Fruit fly (Drosophila melanogaster): ENCODE results near the gene Syx13.

The Syx13 gene

dm6 chr3L:13015823-13016465, 28.3 kb upstream of the Syx13 start, which contains the start of gene CG11267:
TSS of gene CG11267 (plus strand) at chr3L:13016050.
- no peak for TF ChIP-seq N (GFP tag; optimal IDR thresholded peaks at IDR 0.05)
- TF ChIP-seq CG32264 (GFP tag; optimal IDR thresholded peaks at IDR 0.05): peak; percentile 36
- no peak for TF ChIP-seq pan (optimal IDR thresholded peaks at IDR 0.05)
- peak in 1 of 2 experiments; percentile 80 for TF ChIP-seq foxo (GFP tag; optimal IDR thresholded peaks at IDR 0.05)
- no peak for TF ChIP-seq Dfd (GFP tag; optimal IDR thresholded peaks at IDR 0.05)
- no peak for TF ChIP-seq Vsx2 (GFP tag; optimal IDR thresholded peaks at IDR 0.05; ENCODE audit: partially characterized antibody)
- TF ChIP-seq jim (GFP tag; optimal IDR thresholded peaks at IDR 0.05): no peak
- no peak for TF ChIP-seq dsf (GFP tag; optimal IDR thresholded peaks at IDR 0.05; ENCODE audit: borderline replicate concordance)
- TF ChIP-seq psq (GFP tag; optimal IDR thresholded peaks at IDR 0.05): peak; percentile 46
- TF ChIP-seq Dif (GFP tag; optimal IDR thresholded peaks at IDR 0.05; ENCODE audit: partially characterized antibody): no peak
- peak; percentile 77 for TF ChIP-seq h (GFP tag; optimal IDR thresholded peaks at IDR 0.05)
- TF ChIP-seq CrebA (GFP tag; optimal IDR thresholded peaks at IDR 0.05; ENCODE audit: borderline replicate concordance): no peak
- TF ChIP-seq br (GFP tag; optimal IDR thresholded peaks at IDR 0.05): peak; percentile 68
- TF ChIP-seq Mio (GFP tag; optimal IDR thresholded peaks at IDR 0.05): no peak
- TF ChIP-seq Myc (optimal IDR thresholded peaks at IDR 0.05): peak; percentile 5
- TF ChIP-seq dl (GFP tag; optimal IDR thresholded peaks at IDR 0.05; ENCODE audit: insufficient read depth in 1 of 2, partially characterized antibody in 2 of 2): no peak
- TF ChIP-seq lola (GFP tag; optimal IDR thresholded peaks at IDR 0.05): no peak
- TF ChIP-seq CG9705 (GFP tag; optimal IDR thresholded peaks at IDR 0.05): peak; percentile 82
- TF ChIP-seq Abd-B (GFP tag; optimal IDR thresholded peaks at IDR 0.05): no peak
- TF ChIP-seq Hr83 (GFP tag; optimal IDR thresholded peaks at IDR 0.05; ENCODE audit: poor library complexity, severe bottlenecking): peak; percentile 86
- TF ChIP-seq Jra (GFP tag; optimal IDR thresholded peaks at IDR 0.05): no peak
- no peak for TF ChIP-seq dmrt93B (GFP tag; optimal IDR thresholded peaks at IDR 0.05)
- TF ChIP-seq sv (GFP tag; optimal IDR thresholded peaks at IDR 0.05): peak; percentile 38
- TF ChIP-seq ey (GFP tag; optimal IDR thresholded peaks at IDR 0.05): peak; percentile 67
- TF ChIP-seq GATAd (GFP tag; optimal IDR thresholded peaks at IDR 0.05): no peak
- TF ChIP-seq woc (GFP tag; optimal IDR thresholded peaks at IDR 0.05): peak; percentile 59
- TF ChIP-seq Hnf4 (GFP tag; optimal IDR thresholded peaks at IDR 0.05): peak; percentile 79
- peak; percentile 70 for TF ChIP-seq rgr (GFP tag; optimal IDR thresholded peaks at IDR 0.05)
- TF ChIP-seq tai (GFP tag; optimal IDR thresholded peaks at IDR 0.05): peak; percentile 65
- TF ChIP-seq fru (GFP tag; optimal IDR thresholded peaks at IDR 0.05): peak; percentile 70
- no peak for TF ChIP-seq Rel (GFP tag; optimal IDR thresholded peaks at IDR 0.05)
- TF ChIP-seq Rel (tag; optimal IDR thresholded peaks at IDR 0.05): peak; percentile 41
- peak; percentile 60 for TF ChIP-seq sage (GFP tag; optimal IDR thresholded peaks at IDR 0.05)
- no peak for TF ChIP-seq usp (GFP tag; optimal IDR thresholded peaks at IDR 0.05)
- peak; percentile 84 for TF ChIP-seq HLH106 (tag; optimal IDR thresholded peaks at IDR 0.05)
- peak; percentile 21 for TF ChIP-seq brk (GFP tag; optimal IDR thresholded peaks at IDR 0.05)
- TF ChIP-seq Hr78 (GFP tag; optimal IDR thresholded peaks at IDR 0.05): no peak
- peak; percentile 49 for TF ChIP-seq OdsH (GFP tag; optimal IDR thresholded peaks at IDR 0.05)
- TF ChIP-seq Sp1 (GFP tag; optimal IDR thresholded peaks at IDR 0.05): peak; percentile 81

- TF ChIP-seq dmrt93B (GFP tag; optimal IDR thresholded peaks at IDR 0.05): peak; percentile 77
- peak; percentile 97 for TF ChIP-seq HLH106 (tag; optimal IDR thresholded peaks at IDR 0.05)
- TF ChIP-seq Myc (optimal IDR thresholded peaks at IDR 0.05): no peak
- TF ChIP-seq Sp1 (GFP tag; optimal IDR thresholded peaks at IDR 0.05): peak; percentile 97
- TF ChIP-seq Rel (GFP tag; optimal IDR thresholded peaks at IDR 0.05): peak; percentile 3
- peak; percentile 85 for TF ChIP-seq Rel (tag; optimal IDR thresholded peaks at IDR 0.05)
- TF ChIP-seq dsf (GFP tag; optimal IDR thresholded peaks at IDR 0.05; ENCODE audit: borderline replicate concordance): peak; percentile 83
- TF ChIP-seq fru (GFP tag; optimal IDR thresholded peaks at IDR 0.05): peak; percentile 89
- no peak for TF ChIP-seq Vsx2 (GFP tag; optimal IDR thresholded peaks at IDR 0.05; ENCODE audit: partially characterized antibody)
- peak; percentile 76 for TF ChIP-seq sage (GFP tag; optimal IDR thresholded peaks at IDR 0.05)
- TF ChIP-seq Hr78 (GFP tag; optimal IDR thresholded peaks at IDR 0.05): no peak
- no peak for TF ChIP-seq pan (optimal IDR thresholded peaks at IDR 0.05)
- TF ChIP-seq jim (GFP tag; optimal IDR thresholded peaks at IDR 0.05): no peak
- peak; percentile 93 for TF ChIP-seq psq (GFP tag; optimal IDR thresholded peaks at IDR 0.05)
- TF ChIP-seq CG9705 (GFP tag; optimal IDR thresholded peaks at IDR 0.05): peak; percentile 75
- TF ChIP-seq rgr (GFP tag; optimal IDR thresholded peaks at IDR 0.05): peak; percentile 94
- TF ChIP-seq CrebA (GFP tag; optimal IDR thresholded peaks at IDR 0.05; ENCODE audit: borderline replicate concordance): no peak
- peak; percentile 83 for TF ChIP-seq brk (GFP tag; optimal IDR thresholded peaks at IDR 0.05)
- TF ChIP-seq GATAd (GFP tag; optimal IDR thresholded peaks at IDR 0.05): peak; percentile 51
- no peak for TF ChIP-seq Dif (GFP tag; optimal IDR thresholded peaks at IDR 0.05; ENCODE audit: partially characterized antibody)
- no peak for TF ChIP-seq Abd-B (GFP tag; optimal IDR thresholded peaks at IDR 0.05)
- peak; percentile 76 for TF ChIP-seq sv (GFP tag; optimal IDR thresholded peaks at IDR 0.05)
- peak; percentile 71 for TF ChIP-seq br (GFP tag; optimal IDR thresholded peaks at IDR 0.05)
- peak; percentile 89 for TF ChIP-seq tai (GFP tag; optimal IDR thresholded peaks at IDR 0.05)
- peak; percentile 69 for TF ChIP-seq ey (GFP tag; optimal IDR thresholded peaks at IDR 0.05)
- TF ChIP-seq Hnf4 (GFP tag; optimal IDR thresholded peaks at IDR 0.05): peak; percentile 93
- TF ChIP-seq h (GFP tag; optimal IDR thresholded peaks at IDR 0.05): peak; percentile 89
- peak; percentile 93 for TF ChIP-seq OdsH (GFP tag; optimal IDR thresholded peaks at IDR 0.05)
- peak; percentile 84 for TF ChIP-seq Jra (GFP tag; optimal IDR thresholded peaks at IDR 0.05)
- TF ChIP-seq foxo (GFP tag; optimal IDR thresholded peaks at IDR 0.05): peak in 1 of 2 experiments; percentile 97
- TF ChIP-seq woc (GFP tag; optimal IDR thresholded peaks at IDR 0.05): peak; percentile 72
- TF ChIP-seq Dfd (GFP tag; optimal IDR thresholded peaks at IDR 0.05): peak; percentile 79
- TF ChIP-seq CG32264 (GFP tag; optimal IDR thresholded peaks at IDR 0.05): peak; percentile 51
- TF ChIP-seq Hr83 (GFP tag; optimal IDR thresholded peaks at IDR 0.05; ENCODE audit: poor library complexity, severe bottlenecking): peak; percentile 55
Measured at dm6 chr3L:13017803-13018324, 26.4 kb upstream of the Syx13 start, which contains the start of the genes mRpL20 and Icmt. TSS of gene mRpL20 (minus strand) at chr3L:13017867. TSS of gene Icmt (plus strand) at chr3L:13018266.
